Fruit fly (Drosophila melanogaster) whole organism, embryonic: ENCODE data around the gene CG33203.
A peak's percentile ranks its signal among the peaks of the same experiment; 100 is the strongest.

Source experiments
- Aef1 ChIP-seq: fragments of 200-800 bp; sonication (Bioruptor generic); IDR thresholded peaks from 3 replicates; pipeline ENCODE4 v1.3.6; 2022; ENCODE audit warnings: missing biosample characterization, missing genetic modification characterization
- B-H2 ChIP-seq: fragments of 200-800 bp; sonication (Bioruptor generic); optimal IDR thresholded peaks from 2 replicates; lab custom pipeline; 2018; ENCODE audit warnings: missing biosample characterization, mild to moderate bottlenecking, missing genetic modification characterization
- Blimp-1 ChIP-seq: fragments of 200-800 bp; sonication (Bioruptor generic); optimal IDR thresholded peaks from 3 replicates; lab custom pipeline; 2018; ENCODE audit warnings: missing biosample characterization, missing genetic modification characterization, mild to moderate bottlenecking, moderate library complexity, missing genetic modification reagents
- Bteb2 ChIP-seq: fragments of 200-800 bp; sonication (Bioruptor generic); optimal IDR thresholded peaks from 2 replicates; lab custom pipeline; 2016; ENCODE audit warnings: missing biosample characterization, missing genetic modification characterization
- CG10321 ChIP-seq: fragments of 200-800 bp; sonication (Bioruptor generic); IDR thresholded peaks from 2 replicates; pipeline ENCODE4 v1.3.6; 2022; ENCODE audit warnings: missing biosample characterization, missing genetic modification characterization
- CG10462 ChIP-seq: fragments of 200-800 bp; sonication (Bioruptor generic); optimal IDR thresholded peaks from 2 replicates; lab custom pipeline; 2016; ENCODE audit warnings: missing biosample characterization, missing genetic modification characterization
- CG11695 ChIP-seq: fragments of 200-800 bp; sonication (Bioruptor generic); IDR thresholded peaks from 3 replicates; pipeline ENCODE4 v1.3.6; 2022; ENCODE audit warnings: missing biosample characterization, missing genetic modification characterization
- CG1233 ChIP-seq: fragments of 200-800 bp; sonication (Bioruptor generic); optimal IDR thresholded peaks from 4 replicates; lab custom pipeline; 2018; ENCODE audit warnings: missing biosample characterization, mild to moderate bottlenecking, missing genetic modification characterization
- CG12659 ChIP-seq: fragments of 200-800 bp; sonication (Bioruptor generic); optimal IDR thresholded peaks from 3 replicates; lab custom pipeline; 2017; ENCODE audit warnings: mild to moderate bottlenecking, missing biosample characterization, missing genetic modification reagents, missing genetic modification characterization
- CG12769 ChIP-seq: fragments of 200-800 bp; sonication (Bioruptor generic); optimal IDR thresholded peaks from 2 replicates; lab custom pipeline; 2019; ENCODE audit warnings: missing biosample characterization, mild to moderate bottlenecking, missing genetic modification characterization, moderate library complexity
- CG1647 ChIP-seq: fragments of 200-800 bp; sonication (Bioruptor generic); optimal IDR thresholded peaks from 3 replicates; lab custom pipeline; 2016; ENCODE audit warnings: missing biosample characterization, missing genetic modification characterization
- CG17612 ChIP-seq: fragments of 200-800 bp; sonication (Bioruptor generic); IDR thresholded peaks from 2 replicates; pipeline ENCODE4 v1.3.6; 2022; ENCODE audit warnings: missing biosample characterization, missing genetic modification characterization
- CG1832 ChIP-seq: fragments of 200-800 bp; sonication (Bioruptor generic); optimal IDR thresholded peaks from 2 replicates; lab custom pipeline; 2017; ENCODE audit warnings: missing biosample characterization, mild to moderate bottlenecking, missing genetic modification characterization, inconsistent platforms
- CG2199 ChIP-seq: fragments of 200-800 bp; sonication (Bioruptor generic); IDR thresholded peaks from 3 replicates; pipeline ENCODE4 v1.3.6; 2022; ENCODE audit warnings: missing biosample characterization, missing genetic modification characterization
- CG2712 ChIP-seq: fragments of 200-800 bp; optimal IDR thresholded peaks from 3 replicates; lab custom pipeline; 2019; ENCODE audit warnings: missing biosample characterization, mild to moderate bottlenecking, missing genetic modification characterization, moderate library complexity
- CG31224 ChIP-seq: fragments of 200-800 bp; sonication (Bioruptor generic); IDR thresholded peaks from 2 replicates; pipeline ENCODE4 v1.3.6; 2022; ENCODE audit warnings: missing biosample characterization, missing genetic modification characterization
- CG32772 ChIP-seq: fragments of 200-800 bp; sonication (Bioruptor generic); IDR thresholded peaks from 2 replicates; pipeline ENCODE4 v1.3.6; 2022; ENCODE audit warnings: missing biosample characterization, missing genetic modification characterization
- CG7987 ChIP-seq: fragments of 200-800 bp; sonication (Bioruptor generic); optimal IDR thresholded peaks from 2 replicates; lab custom pipeline; 2018; ENCODE audit warnings: missing biosample characterization, mild to moderate bottlenecking, missing genetic modification characterization, moderate library complexity
- CG8089 ChIP-seq: fragments of 200-800 bp; sonication (Bioruptor generic); optimal IDR thresholded peaks from 3 replicates; lab custom pipeline; 2016; ENCODE audit warnings: missing biosample characterization, missing genetic modification characterization
- CG8359 ChIP-seq: fragments of 200-800 bp; sonication (Bioruptor generic); optimal IDR thresholded peaks from 2 replicates; lab custom pipeline; 2017; ENCODE audit warnings: missing biosample characterization, mild to moderate bottlenecking, missing genetic modification characterization, borderline replicate concordance
- CG8388 ChIP-seq: fragments of 200-800 bp; sonication (Bioruptor generic); optimal IDR thresholded peaks from 2 replicates; lab custom pipeline; 2019; ENCODE audit warnings: missing biosample characterization, mild to moderate bottlenecking, missing genetic modification characterization, moderate library complexity
- CG8944 ChIP-seq: fragments of 200-800 bp; sonication (Bioruptor generic); optimal IDR thresholded peaks from 3 replicates; lab custom pipeline; 2016; ENCODE audit warnings: missing biosample characterization, missing genetic modification characterization
- CG9215 ChIP-seq: fragments of 200-800 bp; sonication (Bioruptor generic); IDR thresholded peaks from 2 replicates; pipeline ENCODE4 v1.3.6; 2022; ENCODE audit warnings: missing biosample characterization, missing genetic modification characterization
- H2.0 ChIP-seq: fragments of 200-800 bp; sonication (Bioruptor generic); IDR thresholded peaks from 2 replicates; pipeline ENCODE4 v1.3.6; 2022; ENCODE audit warnings: missing biosample characterization, missing genetic modification characterization
- HmgD ChIP-seq: fragments of 200-800 bp; sonication (Bioruptor generic); optimal IDR thresholded peaks from 3 replicates; lab custom pipeline; 2016; ENCODE audit warnings: missing biosample characterization, missing genetic modification characterization
- Hmx ChIP-seq: fragments of 200-800 bp; sonication (Bioruptor generic); optimal IDR thresholded peaks from 2 replicates; lab custom pipeline; 2016; ENCODE audit warnings: missing biosample characterization, missing genetic modification characterization
- Hsf ChIP-seq: fragments of 200-800 bp; sonication (Bioruptor generic); optimal IDR thresholded peaks from 3 replicates; lab custom pipeline; 2016; ENCODE audit warnings: missing biosample characterization, missing genetic modification characterization
- Med ChIP-seq: fragments of 200-800 bp; sonication (Bioruptor generic); peaks from one replicate; lab custom pipeline; 2016; ENCODE audit warnings: missing biosample characterization, missing genetic modification characterization, mild to moderate bottlenecking, inconsistent platforms, moderate library complexity
- Poxn ChIP-seq: fragments of 200-800 bp; sonication (Bioruptor generic); IDR thresholded peaks from 2 replicates; pipeline ENCODE4 v1.3.6; 2022; ENCODE audit warnings: missing biosample characterization, missing genetic modification characterization
- Ptx1 ChIP-seq: fragments of 200-800 bp; sonication (Bioruptor generic); IDR thresholded peaks from 2 replicates; pipeline ENCODE4 v1.3.6; 2022; ENCODE audit warnings: missing biosample characterization, missing genetic modification characterization
- Rfx ChIP-seq: fragments of 200-800 bp; sonication (Bioruptor generic); IDR thresholded peaks from 2 replicates; pipeline ENCODE4 v1.3.6; 2022; ENCODE audit warnings: missing biosample characterization, missing genetic modification characterization
- Tbp ChIP-seq: fragments of >200 bp; optimal IDR thresholded peaks from 2 replicates; lab custom pipeline; 2018; ENCODE audit warnings: missing biosample characterization, missing genetic modification characterization
- amos ChIP-seq: fragments of 200-800 bp; sonication (Bioruptor generic); IDR thresholded peaks from 2 replicates; pipeline ENCODE4 v1.3.6; 2022; ENCODE audit warnings: missing biosample characterization, missing genetic modification characterization; ENCODE audit not compliant: partially characterized antibody
- ap ChIP-seq: fragments of 200-800 bp; sonication (Bioruptor generic); IDR thresholded peaks from 2 replicates; pipeline ENCODE4 v1.3.6; 2022; ENCODE audit warnings: missing biosample characterization, missing genetic modification characterization
- cad ChIP-seq: fragments of >200 bp; optimal IDR thresholded peaks from 2 replicates; lab custom pipeline; 2017; ENCODE audit warnings: missing biosample characterization, missing genetic modification characterization
- cas ChIP-seq: fragments of 200-800 bp; sonication (Bioruptor generic); IDR thresholded peaks from 2 replicates; pipeline ENCODE4 v1.3.6; 2022; ENCODE audit warnings: missing biosample characterization, missing genetic modification characterization
- cg ChIP-seq: fragments of 200-800 bp; sonication (Bioruptor generic); optimal IDR thresholded peaks from 3 replicates; lab custom pipeline; 2019; ENCODE audit warnings: missing biosample characterization, mild to moderate bottlenecking, missing genetic modification characterization, moderate library complexity
- chn ChIP-seq: fragments of 200-800 bp; sonication (Bioruptor generic); optimal IDR thresholded peaks from 2 replicates; lab custom pipeline; 2016; ENCODE audit warnings: missing biosample characterization, missing genetic modification characterization
- dimm ChIP-seq: fragments of 200-800 bp; sonication (Bioruptor generic); IDR thresholded peaks from 2 replicates; pipeline ENCODE4 v1.3.6; 2022; ENCODE audit warnings: missing biosample characterization, missing genetic modification characterization
- fd3F ChIP-seq: fragments of 200-800 bp; sonication (Bioruptor generic); optimal IDR thresholded peaks from 2 replicates; lab custom pipeline; 2018; ENCODE audit warnings: missing biosample characterization, mild to moderate bottlenecking, missing genetic modification characterization, moderate library complexity
- fd64A ChIP-seq: fragments of 200-800 bp; sonication (Bioruptor generic); optimal IDR thresholded peaks from 3 replicates; lab custom pipeline; 2018; ENCODE audit warnings: missing biosample characterization, mild to moderate bottlenecking, missing genetic modification characterization
- gro ChIP-seq: fragments of 200-800 bp; sonication (Bioruptor generic); optimal IDR thresholded peaks from 2 replicates; lab custom pipeline; 2016; ENCODE audit warnings: missing biosample characterization, missing genetic modification characterization
- h ChIP-seq: fragments of >200 bp; optimal IDR thresholded peaks from 2 replicates; lab custom pipeline; 2017
- hbn ChIP-seq: fragments of 200-800 bp; sonication (Bioruptor generic); IDR thresholded peaks from 2 replicates; pipeline ENCODE4 v1.3.6; 2022; ENCODE audit warnings: missing biosample characterization, missing genetic modification characterization; ENCODE audit not compliant: partially characterized antibody
- jing ChIP-seq: fragments of 200-800 bp; sonication (Bioruptor generic); optimal IDR thresholded peaks from 2 replicates; lab custom pipeline; 2018; ENCODE audit warnings: missing biosample characterization, mild to moderate bottlenecking, missing genetic modification characterization
- oc ChIP-seq: fragments of 200-800 bp; sonication (Bioruptor generic); optimal IDR thresholded peaks from 2 replicates; lab custom pipeline; 2018; ENCODE audit warnings: missing biosample characterization, mild to moderate bottlenecking, missing genetic modification characterization, moderate library complexity
- pan ChIP-seq, 4 experiments: fragments of >200 bp in 3 of 4; fragments of 200-800 bp in 1 of 4; sonication (Bioruptor generic) in 1 of 4; optimal IDR thresholded peaks in 3 of 4; IDR thresholded peaks in 1 of 4; 2 replicates each; pipeline versions ENCODE4 v1.3.6 to Lab custom; 2017 to 2022; ENCODE audit warnings: missing biosample characterization in 2 of 4, missing genetic modification characterization in 2 of 4, mixed read lengths in 1 of 4
- slou ChIP-seq: fragments of 200-800 bp; sonication (Bioruptor generic); optimal IDR thresholded peaks from 3 replicates; lab custom pipeline; 2016; ENCODE audit warnings: missing biosample characterization, missing genetic modification characterization
- ssp ChIP-seq: fragments of 200-800 bp; sonication (Bioruptor generic); IDR thresholded peaks from 2 replicates; pipeline ENCODE4 v1.3.6; 2022; ENCODE audit warnings: missing biosample characterization, missing genetic modification characterization
- trem ChIP-seq: fragments of 200-800 bp; optimal IDR thresholded peaks from 3 replicates; lab custom pipeline; 2019; ENCODE audit warnings: missing biosample characterization, mild to moderate bottlenecking, missing genetic modification characterization, moderate library complexity
- ttk ChIP-seq: fragments of 200-800 bp; sonication (Bioruptor generic); IDR thresholded peaks from 2 replicates; pipeline ENCODE4 v2.1.2; 2022; ENCODE audit warnings: missing biosample characterization, missing genetic modification characterization
- usp ChIP-seq: fragments of >200 bp; optimal IDR thresholded peaks from 2 replicates; lab custom pipeline; 2017; ENCODE audit warnings: missing biosample characterization, missing genetic modification characterization

The CG33203 gene

DNA sequence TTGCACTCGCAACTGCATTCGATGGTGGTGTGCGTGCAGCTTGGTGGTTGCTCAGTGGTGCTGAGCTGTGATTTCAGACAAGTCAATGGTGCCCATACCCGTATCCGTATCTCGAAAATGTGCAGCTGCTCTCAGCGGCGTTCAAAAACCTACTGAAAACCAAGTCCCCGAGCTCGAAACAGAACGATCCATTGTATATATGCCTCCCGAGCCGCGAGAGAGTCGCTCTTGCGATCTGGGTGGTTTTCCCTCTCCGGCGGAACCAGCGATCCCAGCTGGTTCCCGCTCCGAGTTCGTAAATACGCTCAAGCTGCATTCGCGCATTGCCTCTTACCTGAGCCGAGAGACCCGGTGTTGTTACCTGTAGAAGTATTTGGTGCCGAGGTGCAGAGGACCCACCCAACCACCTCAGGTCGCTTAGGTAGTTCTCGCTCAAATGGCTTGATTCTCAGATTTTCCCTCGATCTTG lies 28.4 kb downstream of the CG33203 start, which contains the start of gene Inx3 (continued):
- TF ChIP-seq cg (GFP tag; lab: Kevin White, UChicago) (peak; percentile 74), Blimp-1 (GFP tag; lab: Kevin White, UChicago) (no peak), chn (GFP tag; lab: Kevin White, UChicago) (peak; percentile 5), H2.0 (GFP tag; lab: Robert Waterston, UW) (no peak), hbn (GFP tag; lab: Robert Waterston, UW) (peak; percentile 34; the same call in 1 of the 2 replicates), Aef1 (GFP tag; lab: Robert Waterston, UW) (no peak), pan (optimal IDR thresholded peaks at IDR 0.05; lab: Kevin White, UChicago) (no peak), pan (GFP tag; optimal IDR thresholded peaks at IDR 0.05 in 1 of 2, IDR thresholded peaks at IDR 0.05 in 1 of 2) (no peak), CG7987 (GFP tag; lab: Kevin White, UChicago) (peak; percentile 7), Hsf (no peak), CG9215 (GFP tag; lab: Robert Waterston, UW) (no peak), CG8089 (GFP tag; lab: Kevin White, UChicago) (no peak), oc (tag; lab: Kevin White, UChicago) (no peak), CG12769 (tag; lab: Kevin White, UChicago) (peak; percentile 70), CG17612 (GFP tag; lab: Robert Waterston, UW) (no peak), fd64A (GFP tag; lab: Kevin White, UChicago) (no peak), CG8388 (GFP tag; lab: Kevin White, UChicago) (no peak), dimm (no peak), Poxn (GFP tag; lab: Robert Waterston, UW) (no peak), CG1647 (GFP tag; lab: Kevin White, UChicago) (no peak), Ptx1 (GFP tag; lab: Robert Waterston, UW) (no peak), Med (GFP tag; lab: Kevin White, UChicago) (peak; percentile 82), CG1233 (GFP tag; lab: Kevin White, UChicago) (peak; percentile 8), B-H2 (GFP tag; lab: Kevin White, UChicago) (no peak), fd3F (GFP tag; lab: Kevin White, UChicago) (no peak), ap (no peak), CG12659 (no peak), amos (no peak; the same call in 1 of the 2 replicates), Rfx (GFP tag; lab: Robert Waterston, UW) (no peak), jing (no peak), trem (tag; lab: Kevin White, UChicago) (no peak), CG11695 (GFP tag; lab: Robert Waterston, UW) (no peak), CG8359 (no peak), h (lab: Kevin White, UChicago) (no peak), ttk (GFP tag; lab: Robert Waterston, UW) (no peak), usp (no peak), cad (GFP tag; lab: Kevin White, UChicago) (no peak), Hmx (GFP tag; lab: Kevin White, UChicago) (no peak), cas (GFP tag; lab: Robert Waterston, UW) (no peak), CG2712 (tag; lab: Kevin White, UChicago) (no peak), Tbp (GFP tag; lab: Kevin White, UChicago) (no peak), CG8944 (no peak), CG1832 (GFP tag; lab: Kevin White, UChicago) (no peak), CG32772 (GFP tag; lab: Robert Waterston, UW) (no peak), Bteb2 (GFP tag; lab: Kevin White, UChicago) (no peak), CG2199 (peak; percentile 89), CG10321 (GFP tag; lab: Robert Waterston, UW) (0 out of 2 replicates have a peak, but pooled peaks have one; percentile 5), CG31224 (GFP tag; lab: Robert Waterston, UW) (no peak), HmgD (no peak), slou (GFP tag; lab: Kevin White, UChicago) (no peak), ssp (GFP tag; lab: Robert Waterston, UW) (no peak), CG10462 (GFP tag; lab: Kevin White, UChicago) (no peak), gro (GFP tag; lab: Kevin White, UChicago) (no peak)
